Worm (Caenorhabditis elegans) whole organism, mixed stage, embryonic: ENCODE measurements around the gene Y46D2A.1.

Experiments
- M03D4.4 ChIP-seq: sonication (generic microtip); optimal IDR thresholded peaks from 2 replicates; lab custom pipeline; 2017; ENCODE audit warnings: mild to moderate bottlenecking, missing genetic modification characterization, missing compliant biosample characterization
- bed-3 ChIP-seq: fragments of 200-800 bp; sonication (Bioruptor generic); optimal IDR thresholded peaks from 3 replicates; lab custom pipeline; 2018; ENCODE audit warnings: mild to moderate bottlenecking, missing genetic modification characterization, moderate library complexity, missing compliant biosample characterization
- ceh-39 ChIP-seq: fragments of 150-350 bp; optimal IDR thresholded peaks from 2 replicates; lab custom pipeline; 2014; ENCODE audit warnings: missing biosample characterization, missing genetic modification characterization
- ceh-43 ChIP-seq: fragments of 200-800 bp; sonication (Bioruptor generic); optimal IDR thresholded peaks from 2 replicates; lab custom pipeline; 2018; ENCODE audit warnings: mild to moderate bottlenecking, missing genetic modification characterization, moderate library complexity, missing compliant biosample characterization
- ceh-83 ChIP-seq: fragments of 200-800 bp; sonication (Bioruptor generic); optimal IDR thresholded peaks from 2 replicates; lab custom pipeline; 2018; ENCODE audit warnings: mild to moderate bottlenecking, missing genetic modification characterization, missing compliant biosample characterization
- ces-1 ChIP-seq: fragments of 150-350 bp; optimal IDR thresholded peaks from 2 replicates; lab custom pipeline; 2014; ENCODE audit warnings: missing biosample characterization, missing genetic modification reagents, missing genetic modification characterization
- cnd-1 ChIP-seq: fragments of 200-800 bp; sonication (Bioruptor generic); optimal IDR thresholded peaks from 2 replicates; lab custom pipeline; 2018; ENCODE audit warnings: mild to moderate bottlenecking, missing genetic modification characterization, missing compliant biosample characterization
- drap-1 ChIP-seq: fragments of 200-800 bp; sonication (Bioruptor generic); optimal IDR thresholded peaks from 3 replicates; lab custom pipeline; 2018; ENCODE audit warnings: mild to moderate bottlenecking, missing genetic modification characterization, missing compliant biosample characterization
- elt-1 ChIP-seq: sonication (generic microtip); optimal IDR thresholded peaks from 2 replicates; lab custom pipeline; 2017; ENCODE audit warnings: missing genetic modification characterization, mild to moderate bottlenecking, missing compliant biosample characterization, antibody characterized with exemption, moderate library complexity, borderline replicate concordance; ENCODE audit not compliant: insufficient read depth
- elt-3 ChIP-seq: fragments of 150-350 bp; optimal IDR thresholded peaks from 2 replicates; lab custom pipeline; 2014; ENCODE audit warnings: missing biosample characterization, missing genetic modification characterization
- ham-2 ChIP-seq: fragments of 200-800 bp; sonication (Bioruptor generic); optimal IDR thresholded peaks from 2 replicates; lab custom pipeline; 2018; ENCODE audit warnings: mild to moderate bottlenecking, missing genetic modification characterization, missing compliant biosample characterization
- hlh-1 ChIP-seq: fragments of 150-350 bp; optimal IDR thresholded peaks from 2 replicates; lab custom pipeline; 2014; ENCODE audit warnings: missing biosample characterization, missing genetic modification reagents, missing genetic modification characterization
- lin-13 ChIP-seq: fragments of 150-350 bp; optimal IDR thresholded peaks from 2 replicates; lab custom pipeline; 2014; ENCODE audit warnings: missing biosample characterization, missing genetic modification characterization
- lin-32 ChIP-seq: fragments of 200-800 bp; sonication (Bioruptor generic); optimal IDR thresholded peaks from 2 replicates; lab custom pipeline; 2018; ENCODE audit warnings: mild to moderate bottlenecking, missing genetic modification characterization, missing compliant biosample characterization
- lsy-2 ChIP-seq: fragments of 150-350 bp; optimal IDR thresholded peaks from 2 replicates; lab custom pipeline; 2014; ENCODE audit warnings: missing biosample characterization, missing genetic modification characterization
- mab-5 ChIP-seq: fragments of 150-350 bp; optimal IDR thresholded peaks from 2 replicates; lab custom pipeline; 2014; ENCODE audit warnings: missing biosample characterization, missing genetic modification characterization
- mep-1 ChIP-seq: fragments of 150-350 bp; optimal IDR thresholded peaks from 2 replicates; lab custom pipeline; 2017; ENCODE audit warnings: missing biosample characterization, missing genetic modification reagents, missing genetic modification characterization, inconsistent platforms
- mls-2 ChIP-seq: sonication (generic microtip); optimal IDR thresholded peaks from 2 replicates; lab custom pipeline; 2016; ENCODE audit warnings: mild to moderate bottlenecking, missing genetic modification characterization, moderate library complexity, missing compliant biosample characterization
- nhr-12 ChIP-seq: fragments of 150-350 bp; optimal IDR thresholded peaks from 2 replicates; lab custom pipeline; 2014; ENCODE audit warnings: missing biosample characterization, missing genetic modification characterization
- nhr-2 ChIP-seq: fragments of 150-350 bp; optimal IDR thresholded peaks from 2 replicates; lab custom pipeline; 2014; ENCODE audit warnings: missing biosample characterization, missing genetic modification characterization
- nhr-237 ChIP-seq: fragments of 150-350 bp; optimal IDR thresholded peaks from 2 replicates; lab custom pipeline; 2014; ENCODE audit warnings: missing biosample characterization, missing genetic modification characterization
- nhr-28 ChIP-seq: fragments of 150-350 bp; optimal IDR thresholded peaks from 2 replicates; lab custom pipeline; 2014; ENCODE audit warnings: missing biosample characterization, missing genetic modification characterization
- nhr-76 ChIP-seq: sonication (generic microtip); optimal IDR thresholded peaks from 2 replicates; lab custom pipeline; 2017; ENCODE audit warnings: missing biosample characterization, missing genetic modification characterization
- sem-2 ChIP-seq: fragments of 200-800 bp; sonication (Bioruptor generic); optimal IDR thresholded peaks from 2 replicates; lab custom pipeline; 2018; ENCODE audit warnings: mild to moderate bottlenecking, missing genetic modification characterization, missing compliant biosample characterization
- snpc-4 ChIP-seq: fragments of 150-350 bp; optimal IDR thresholded peaks from 2 replicates; lab custom pipeline; 2014; ENCODE audit warnings: missing biosample characterization, missing genetic modification characterization
- sptf-1 ChIP-seq: sonication (generic microtip); optimal IDR thresholded peaks from 2 replicates; lab custom pipeline; 2017; ENCODE audit warnings: mild to moderate bottlenecking, missing genetic modification characterization, moderate library complexity, missing compliant biosample characterization
- tbx-8 ChIP-seq: fragments of 200-800 bp; sonication (Bioruptor generic); optimal IDR thresholded peaks from 2 replicates; lab custom pipeline; 2018; ENCODE audit warnings: mild to moderate bottlenecking, missing genetic modification characterization, moderate library complexity, missing compliant biosample characterization
- unc-120 ChIP-seq: sonication (generic microtip); optimal IDR thresholded peaks from 2 replicates; lab custom pipeline; 2017; ENCODE audit warnings: missing genetic modification characterization, missing compliant biosample characterization; ENCODE audit not compliant: poor library complexity, severe bottlenecking
- unc-39 ChIP-seq: fragments of 150-350 bp; optimal IDR thresholded peaks from 2 replicates; lab custom pipeline; 2014; ENCODE audit warnings: missing biosample characterization, missing genetic modification characterization
- unc-62 ChIP-seq: fragments of 150-350 bp; optimal IDR thresholded peaks from 2 replicates; lab custom pipeline; 2014; ENCODE audit warnings: missing biosample characterization, missing genetic modification reagents, missing genetic modification characterization
- zip-8 ChIP-seq: fragments of 150-350 bp; optimal IDR thresholded peaks from 2 replicates; lab custom pipeline; 2014; ENCODE audit warnings: missing biosample characterization, missing genetic modification characterization

Y46D2A.1 gene

DNA sequence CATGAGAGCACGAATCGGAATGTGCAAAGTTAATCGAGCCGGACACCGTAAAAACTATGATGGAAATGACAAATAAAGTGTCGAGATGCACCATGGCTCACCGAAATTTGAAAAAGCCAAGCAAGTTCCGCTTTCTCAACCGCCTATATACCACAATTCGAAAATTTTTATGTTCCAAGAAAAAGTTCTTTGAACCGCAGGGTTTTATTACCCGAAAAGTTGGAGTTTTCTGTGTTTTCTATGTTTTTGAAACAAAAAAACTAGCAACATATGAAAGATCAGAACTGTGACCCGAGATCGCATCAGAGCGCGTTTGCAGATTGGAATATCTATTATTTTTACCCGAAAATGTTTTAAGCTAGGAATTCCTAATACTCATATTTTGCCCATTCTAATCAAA is 4.7 kb downstream of the Y46D2A.1 start, which contains the start of gene Y46D2A.3:
Gene Y46D2A.3, minus strand, starts transcription at position 101 of the 400 bp plus-strand sequence.
- TF ChIP-seq ceh-83 (no peak), unc-62 (GFP tag; lab: Kevin White, UChicago) (no peak), lin-32 (GFP tag; lab: Kevin White, UChicago) (no peak), nhr-28 (no peak), unc-120 (tag; lab: Kevin White, UChicago) (no peak)

DNA sequence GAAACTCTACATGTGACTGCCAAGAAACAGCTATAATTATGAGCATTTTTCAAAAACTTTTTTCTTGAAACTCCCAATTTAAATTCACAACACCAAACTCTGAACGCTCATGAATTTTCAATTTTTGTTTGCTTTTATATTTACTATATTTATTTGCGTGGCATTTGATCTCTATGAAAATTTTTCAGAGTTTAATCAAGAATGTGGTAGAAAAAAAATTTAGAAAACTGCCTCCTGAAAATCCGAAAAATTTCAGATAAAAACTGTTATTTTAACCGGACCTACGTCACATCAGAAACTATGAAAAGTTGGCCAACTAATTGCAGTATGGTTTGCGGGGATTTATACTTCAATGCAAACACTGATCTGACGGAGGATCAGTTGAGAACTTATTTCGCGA is 9.7 kb downstream of the Y46D2A.1 start, which contains the start of gene irld-27:
Gene irld-27, plus strand, starts transcription at position 301 of the 400 bp plus-strand sequence.
- no peak for TF ChIP-seq nhr-28
- no peak for TF ChIP-seq nhr-12 (tag; lab: Kevin White, UChicago)
- TF ChIP-seq bed-3: no peak
- TF ChIP-seq sem-2 (GFP tag; lab: Kevin White, UChicago): no peak
- TF ChIP-seq hlh-1: no peak
- TF ChIP-seq ces-1 (GFP tag; lab: Kevin White, UChicago): no peak
- TF ChIP-seq drap-1: no peak
- TF ChIP-seq ham-2 (GFP tag; lab: Kevin White, UChicago): no peak
- TF ChIP-seq mep-1 (tag; lab: Kevin White, UChicago): no peak
- TF ChIP-seq lin-32 (GFP tag; lab: Kevin White, UChicago): no peak
- no peak for TF ChIP-seq tbx-8 (GFP tag; lab: Kevin White, UChicago)
- TF ChIP-seq lsy-2 (tag; lab: Kevin White, UChicago): no peak
- TF ChIP-seq snpc-4 (tag; lab: Kevin White, UChicago): no peak
- TF ChIP-seq nhr-237: no peak
- no peak for TF ChIP-seq cnd-1
- TF ChIP-seq unc-62 (GFP tag; lab: Kevin White, UChicago): no peak
- no peak for TF ChIP-seq M03D4.4
- no peak for TF ChIP-seq nhr-76 (tag; lab: Kevin White, UChicago)
- TF ChIP-seq ceh-83: no peak

DNA sequence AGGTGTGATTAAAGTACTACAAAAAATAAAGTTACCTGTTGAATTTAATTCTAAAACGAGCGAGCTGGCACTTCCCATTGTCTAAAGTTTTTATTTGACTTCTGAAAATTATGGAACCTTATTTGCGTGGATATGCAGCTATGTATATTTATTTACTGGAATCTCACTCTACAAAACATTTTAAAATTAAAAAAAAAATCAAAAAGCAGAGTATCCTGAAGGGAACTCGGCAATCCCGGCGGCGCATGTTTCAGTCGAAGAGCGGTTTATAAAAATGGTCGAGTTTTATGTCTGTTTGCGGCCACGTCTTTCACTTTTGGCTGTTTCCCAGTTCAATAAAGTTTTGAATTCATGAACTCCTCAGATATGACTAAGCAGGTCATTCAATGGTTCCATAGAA is 14.7 kb downstream of the Y46D2A.1 start, which contains the start of gene F14D2.19:
Gene F14D2.19, minus strand, starts transcription at position 101 of the 400 bp plus-strand sequence.
- no peak for TF ChIP-seq mab-5
- TF ChIP-seq unc-62 (GFP tag; lab: Kevin White, UChicago): no peak
- no peak for TF ChIP-seq elt-3 (tag; lab: Kevin White, UChicago)
- no peak for TF ChIP-seq ceh-43 (GFP tag; lab: Kevin White, UChicago)
- TF ChIP-seq unc-120 (tag; lab: Kevin White, UChicago): no peak
- TF ChIP-seq hlh-1: no peak
- TF ChIP-seq zip-8 (tag; lab: Kevin White, UChicago): no peak
- no peak for TF ChIP-seq ces-1 (GFP tag; lab: Kevin White, UChicago)
- no peak for TF ChIP-seq snpc-4 (tag; lab: Kevin White, UChicago)
- no peak for TF ChIP-seq nhr-237
- no peak for TF ChIP-seq sem-2 (GFP tag; lab: Kevin White, UChicago)
- no peak for TF ChIP-seq ceh-39 (tag; lab: Kevin White, UChicago)
- no peak for TF ChIP-seq bed-3
- TF ChIP-seq, all 35 proteins: peak for 0

DNA sequence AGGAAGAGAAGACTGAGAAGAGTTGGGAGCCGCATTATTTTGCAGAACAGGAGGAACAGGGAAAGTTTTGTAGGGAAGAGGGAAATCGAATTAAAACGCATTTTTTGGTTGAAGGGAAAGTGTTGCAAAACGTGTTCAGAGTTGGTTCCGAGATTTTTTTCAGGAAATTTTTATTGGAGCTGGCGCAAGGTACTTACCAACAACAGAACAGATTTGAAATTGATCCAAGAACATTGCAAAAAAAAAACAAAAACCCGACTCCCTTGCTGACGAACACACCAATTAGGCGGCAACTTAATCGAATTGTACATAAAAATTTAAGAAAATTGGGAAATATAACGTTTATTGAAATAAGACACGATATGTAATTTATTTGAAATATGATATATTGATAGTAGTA is 16.2 kb downstream of the Y46D2A.1 start, which contains the start of gene F14D2.7:
Gene F14D2.7, minus strand, starts transcription at position 101 of the 400 bp plus-strand sequence.
- TF ChIP-seq hlh-1 (no peak), ceh-43 (GFP tag; lab: Kevin White, UChicago) (no peak)
- TF ChIP-seq, all 35 proteins: peak for 0

DNA sequence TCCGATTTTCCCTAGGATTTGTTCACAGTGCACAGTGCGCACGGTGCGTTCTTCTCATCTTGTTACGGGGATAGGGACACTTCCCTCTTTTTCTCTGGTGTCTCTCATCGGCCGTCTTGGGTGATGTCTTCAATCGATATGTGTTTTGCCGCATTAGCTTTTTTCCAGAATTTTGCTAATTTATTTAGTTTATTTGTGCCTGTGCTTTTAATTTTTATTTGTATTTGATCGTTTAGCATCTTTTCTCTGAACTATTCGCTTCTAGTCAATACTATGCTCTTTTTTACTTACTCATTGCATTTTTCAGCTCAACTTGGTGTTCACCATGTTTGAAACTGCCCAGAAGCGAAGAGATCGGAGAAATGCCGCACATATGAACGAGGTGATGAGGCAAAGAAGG is 17.9 kb downstream of the Y46D2A.1 start, which contains the start of gene F14D2.5:
Gene F14D2.5, plus strand, starts transcription at position 301 of the 400 bp plus-strand sequence.
- TF ChIP-seq zip-8 (tag; lab: Kevin White, UChicago) (no peak), ceh-83 (peak; percentile 64), M03D4.4 (no peak)
- TF ChIP-seq, all 35 proteins: peak for 1

DNA sequence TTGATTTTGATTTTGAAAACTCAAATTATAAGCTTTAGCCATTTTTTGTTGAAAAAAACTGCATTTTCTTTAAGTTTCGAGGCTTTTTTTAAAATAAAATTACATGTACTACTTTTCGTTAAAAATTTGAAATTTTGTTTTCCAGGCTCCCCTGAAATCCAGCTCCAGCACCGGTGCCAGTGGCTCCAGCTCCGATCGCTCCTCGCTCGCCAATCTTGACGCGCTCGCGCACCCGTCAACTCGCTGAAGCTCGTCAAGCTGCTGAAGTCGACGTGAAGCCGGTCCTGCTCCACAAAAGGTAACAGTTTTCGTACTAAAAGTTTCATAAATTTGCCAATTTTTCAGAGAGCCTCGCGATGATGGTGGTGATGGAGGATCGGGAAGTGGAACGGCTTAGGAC is 18.5 kb downstream of the Y46D2A.1 start:
- no peak for TF ChIP-seq unc-39 (tag; lab: Kevin White, UChicago)
- no peak for TF ChIP-seq unc-62 (GFP tag; lab: Kevin White, UChicago)
- no peak for TF ChIP-seq lsy-2 (tag; lab: Kevin White, UChicago)
- TF ChIP-seq snpc-4 (tag; lab: Kevin White, UChicago): no peak
- TF ChIP-seq sptf-1 (tag; lab: Kevin White, UChicago): no peak

DNA sequence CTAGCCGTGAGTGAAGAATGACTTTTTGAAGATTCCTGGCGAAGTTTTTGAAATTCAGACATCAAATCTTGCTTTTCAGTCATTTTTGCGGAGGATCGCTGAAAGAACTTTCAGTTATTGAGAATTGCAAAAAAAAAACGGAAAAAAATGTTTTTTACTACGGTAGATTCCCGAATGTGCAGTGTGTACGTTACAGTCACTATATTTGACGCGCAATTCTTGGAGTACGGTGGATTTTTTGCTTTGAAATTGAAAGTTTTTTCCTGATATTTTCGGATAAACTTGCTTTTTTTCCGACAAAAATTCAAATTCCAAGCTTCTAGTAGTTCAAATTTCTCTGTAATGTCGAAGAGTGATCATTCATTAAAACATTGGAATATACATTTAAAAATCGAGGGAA is 19.6 kb downstream of the Y46D2A.1 start, which contains the start of gene F14D2.11:
Gene F14D2.11, minus strand, starts transcription at position 101 of the 400 bp plus-strand sequence.
- no peak for TF ChIP-seq drap-1
- no peak for TF ChIP-seq ceh-39 (tag; lab: Kevin White, UChicago)
- no peak for TF ChIP-seq sptf-1 (tag; lab: Kevin White, UChicago)
- no peak for TF ChIP-seq nhr-28
- TF ChIP-seq mls-2 (tag; lab: Kevin White, UChicago): no peak
- no peak for TF ChIP-seq mep-1 (tag; lab: Kevin White, UChicago)
- no peak for TF ChIP-seq unc-39 (tag; lab: Kevin White, UChicago)
- no peak for TF ChIP-seq lin-13
- no peak for TF ChIP-seq lsy-2 (tag; lab: Kevin White, UChicago)
- TF ChIP-seq bed-3: no peak
- TF ChIP-seq zip-8 (tag; lab: Kevin White, UChicago): no peak
- no peak for TF ChIP-seq ham-2 (GFP tag; lab: Kevin White, UChicago)
- no peak for TF ChIP-seq nhr-76 (tag; lab: Kevin White, UChicago)
- TF ChIP-seq cnd-1: no peak
- no peak for TF ChIP-seq sem-2 (GFP tag; lab: Kevin White, UChicago)
- no peak for TF ChIP-seq nhr-12 (tag; lab: Kevin White, UChicago)
- TF ChIP-seq nhr-2: no peak
- no peak for TF ChIP-seq elt-1 (tag; lab: Kevin White, UChicago)
- TF ChIP-seq tbx-8 (GFP tag; lab: Kevin White, UChicago): no peak
- no peak for TF ChIP-seq ces-1 (GFP tag; lab: Kevin White, UChicago)
